Worm (Caenorhabditis elegans): ENCODE measurements around the gene C05B5.17.

Gene C05B5.17

DNA sequence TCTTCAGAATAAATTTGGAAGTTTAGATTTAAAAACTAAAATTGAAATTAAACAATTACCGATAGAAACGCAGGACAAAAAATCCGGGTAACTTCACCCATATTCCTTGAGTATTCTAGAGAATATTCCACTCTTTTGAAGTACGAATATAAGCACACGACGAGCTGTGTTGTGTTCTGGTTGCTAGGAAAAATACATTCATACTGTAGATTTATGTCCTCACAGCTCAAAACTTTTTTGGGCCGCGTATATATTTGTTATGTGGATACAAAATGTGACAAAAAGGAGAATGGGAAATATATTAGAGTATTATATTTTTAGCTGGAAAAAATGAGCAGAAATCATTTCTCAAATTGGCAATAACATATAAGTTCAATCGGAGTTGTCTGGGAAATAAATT is 34.1 kb upstream of the C05B5.17 start, which contains the start of gene M04D8.5:
M04D8.5 (minus strand) TSS at position 101 of the 400 bp plus-strand sequence.
- TF ChIP-seq nhr-129 (tag; optimal IDR thresholded peaks at IDR 0.05) (no peak), snpc-4 (tag; optimal IDR thresholded peaks at IDR 0.05) (no peak), ceh-82 (tag; optimal IDR thresholded peaks at IDR 0.05) (no peak), blmp-1 (tag; optimal IDR thresholded peaks at IDR 0.05; ENCODE audit: insufficient read depth) (no peak), lin-13 (GFP tag; optimal IDR thresholded peaks at IDR 0.05) (no peak), nhr-10 (tag; optimal IDR thresholded peaks at IDR 0.05) (no peak), lin-39 (tag; optimal IDR thresholded peaks at IDR 0.05) (no peak), mdl-1 (tag; optimal IDR thresholded peaks at IDR 0.05) (no peak), egl-27 (tag; optimal IDR thresholded peaks at IDR 0.05) (no peak), sem-4 (tag; optimal IDR thresholded peaks at IDR 0.05) (no peak), nhr-237 (tag; optimal IDR thresholded peaks at IDR 0.05) (no peak), skn-1 (tag; optimal IDR thresholded peaks at IDR 0.05) (no peak), ztf-1 (GFP tag; conservative IDR thresholded peaks at IDR 0.05) (no peak), mbf-1 (tag; optimal IDR thresholded peaks at IDR 0.05) (no peak), mab-5 (tag; optimal IDR thresholded peaks at IDR 0.05) (no peak), ZK546.5 (tag; optimal IDR thresholded peaks at IDR 0.05) (no peak), dmd-4 (tag; optimal IDR thresholded peaks at IDR 0.05) (no peak), crh-2 (tag; optimal IDR thresholded peaks at IDR 0.05) (no peak), alr-1 (tag; optimal IDR thresholded peaks at IDR 0.05) (no peak)

DNA sequence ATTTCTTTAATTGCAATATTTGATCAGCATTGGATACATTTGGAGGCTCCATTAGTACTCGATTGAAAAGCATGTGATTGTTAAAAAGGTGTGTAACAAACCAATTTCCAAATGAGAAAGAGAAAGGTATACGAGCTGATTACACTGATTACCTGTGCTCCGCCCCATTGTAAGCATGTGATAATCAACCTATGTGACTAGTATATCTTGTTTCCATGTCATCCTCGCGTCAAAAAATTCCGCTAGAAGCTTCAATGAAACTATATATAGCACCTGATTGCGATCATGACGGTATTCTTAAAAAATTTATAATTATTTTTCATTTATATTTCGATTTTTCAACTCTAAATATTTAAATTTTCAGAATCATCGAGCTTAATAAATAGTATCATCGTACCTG is 31.4 kb upstream of the C05B5.17 start, which contains the start of gene M04D8.4:
M04D8.4 (minus strand) TSS at position 101 of the 400 bp plus-strand sequence.
- no peak for TF ChIP-seq unc-39 (tag; optimal IDR thresholded peaks at IDR 0.05)
- no peak for TF ChIP-seq skn-1 (tag; optimal IDR thresholded peaks at IDR 0.05)
- no peak for TF ChIP-seq nhr-12 (tag; optimal IDR thresholded peaks at IDR 0.05)

DNA sequence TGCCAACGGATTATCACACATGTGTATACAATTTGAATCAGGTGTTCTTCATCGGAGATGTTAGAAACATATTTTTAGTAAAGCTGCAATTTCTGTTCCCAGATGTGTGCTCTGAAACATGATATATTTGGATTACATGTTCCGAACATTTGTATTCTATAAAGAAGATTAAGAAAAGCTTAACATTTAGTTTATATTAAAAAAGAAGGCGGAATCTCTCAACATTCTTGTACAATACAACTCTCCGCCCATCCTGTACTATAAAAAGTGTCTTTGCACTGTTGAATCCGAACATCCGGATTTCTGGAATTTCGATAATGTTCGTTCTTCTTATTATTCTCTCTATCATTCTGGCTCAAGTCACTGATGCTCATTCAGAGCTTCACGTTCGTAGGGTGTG is 28.8 kb upstream of the C05B5.17 start, which contains the start of gene ins-23:
ins-23 (plus strand) TSS at position 301 of the 400 bp plus-strand sequence.
- TF ChIP-seq nhr-6 (tag; optimal IDR thresholded peaks at IDR 0.05) (no peak), blmp-1 (tag; optimal IDR thresholded peaks at IDR 0.05; ENCODE audit: insufficient read depth) (no peak), elt-1 (tag; optimal IDR thresholded peaks at IDR 0.05) (no peak), crh-2 (tag; optimal IDR thresholded peaks at IDR 0.05) (no peak), aly-2 (tag; optimal IDR thresholded peaks at IDR 0.05) (no peak), sma-3 (GFP tag; optimal IDR thresholded peaks at IDR 0.05) (no peak), mdl-1 (tag; optimal IDR thresholded peaks at IDR 0.05) (no peak), nhr-10 (tag; optimal IDR thresholded peaks at IDR 0.05) (no peak), ztf-4 (tag; optimal IDR thresholded peaks at IDR 0.05) (no peak), sem-4 (tag; optimal IDR thresholded peaks at IDR 0.05) (no peak)

DNA sequence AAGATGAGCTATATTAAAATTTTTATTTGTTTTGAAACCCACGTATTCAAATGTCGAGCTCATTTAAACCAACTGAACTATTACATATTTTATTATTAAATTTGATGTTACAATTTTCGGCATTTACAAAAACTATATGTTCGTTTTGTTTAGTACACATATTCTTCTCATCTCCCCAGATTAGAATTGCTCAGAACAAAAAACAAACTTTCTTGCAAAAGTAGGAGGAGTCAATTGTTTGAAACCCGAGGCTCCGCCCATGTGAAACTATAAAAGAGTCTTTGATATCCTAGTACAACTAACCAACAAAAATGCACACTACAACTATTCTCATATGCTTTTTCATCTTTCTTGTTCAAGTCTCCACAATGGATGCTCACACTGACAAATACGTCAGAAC is 26.9 kb upstream of the C05B5.17 start, which contains the start of gene ins-22:
ins-22 (plus strand) TSS at position 301 of the 400 bp plus-strand sequence.
- TF ChIP-seq ztf-1 (GFP tag; conservative IDR thresholded peaks at IDR 0.05) (no peak), elt-3 (tag; optimal IDR thresholded peaks at IDR 0.05) (no peak), nhr-11 (tag; optimal IDR thresholded peaks at IDR 0.05) (no peak), nhr-25 (tag; optimal IDR thresholded peaks at IDR 0.05) (no peak), nhr-12 (tag; optimal IDR thresholded peaks at IDR 0.05) (no peak)

DNA sequence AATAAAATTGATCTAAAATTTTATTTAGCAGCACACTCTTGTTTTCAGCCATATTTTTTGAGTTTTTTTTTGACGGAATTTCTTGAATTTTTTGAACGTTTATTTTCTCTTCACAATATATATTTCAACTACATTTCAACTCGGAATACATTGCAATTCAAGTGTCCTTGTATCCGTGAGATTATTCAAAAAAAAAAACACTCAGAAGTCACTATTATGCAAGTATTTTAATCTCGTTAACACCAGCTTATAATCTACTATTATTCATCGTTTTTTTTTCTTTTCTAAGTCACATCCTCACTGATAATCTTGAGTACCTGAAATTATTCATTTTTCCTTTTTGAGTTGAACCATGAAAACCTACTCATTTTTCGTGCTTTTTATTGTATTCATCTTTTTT is 24.3 kb upstream of the C05B5.17 start, which contains the start of gene ins-21:
ins-21 (plus strand) TSS at position 301 of the 400 bp plus-strand sequence.
- TF ChIP-seq mbf-1 (tag; optimal IDR thresholded peaks at IDR 0.05): no peak
- TF ChIP-seq nhr-6 (tag; optimal IDR thresholded peaks at IDR 0.05): no peak
- TF ChIP-seq elt-3 (tag; optimal IDR thresholded peaks at IDR 0.05): no peak
- no peak for TF ChIP-seq unc-39 (tag; optimal IDR thresholded peaks at IDR 0.05)
- no peak for TF ChIP-seq nhr-11 (tag; optimal IDR thresholded peaks at IDR 0.05)
- TF ChIP-seq R02D3.7 (tag; optimal IDR thresholded peaks at IDR 0.05): no peak
- no peak for TF ChIP-seq nhr-10 (tag; optimal IDR thresholded peaks at IDR 0.05)

DNA sequence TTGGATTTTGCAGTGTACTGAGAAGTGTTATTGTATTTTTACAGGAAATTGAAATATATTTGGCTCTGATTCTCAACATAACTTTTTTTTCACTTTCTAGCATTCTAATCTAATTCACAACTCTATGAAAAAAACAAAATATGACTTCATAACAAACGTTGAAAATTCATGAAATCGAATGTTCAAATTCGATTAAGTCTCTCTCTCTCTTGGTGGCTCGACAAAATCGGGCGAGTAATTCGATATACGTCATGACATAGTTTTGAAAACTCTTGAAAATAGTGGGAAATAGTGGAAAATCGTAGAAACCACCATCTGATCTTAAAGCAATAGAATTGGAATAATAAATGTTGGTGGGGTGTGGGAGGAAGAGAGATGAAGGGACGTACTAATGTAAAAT is 18.9 kb upstream of the C05B5.17 start:
- no peak for TF ChIP-seq nhr-12 (tag; optimal IDR thresholded peaks at IDR 0.05)
- no peak for TF ChIP-seq fos-1 (tag; optimal IDR thresholded peaks at IDR 0.05)
- no peak for TF ChIP-seq nhr-21 (tag; optimal IDR thresholded peaks at IDR 0.05)
- no peak for TF ChIP-seq nhr-129 (tag; optimal IDR thresholded peaks at IDR 0.05)
- no peak for TF ChIP-seq elt-1 (tag; optimal IDR thresholded peaks at IDR 0.05)
- TF ChIP-seq zag-1 (tag; optimal IDR thresholded peaks at IDR 0.05): no peak
- no peak for TF ChIP-seq gmeb-1 (tag; optimal IDR thresholded peaks at IDR 0.05)
- no peak for TF ChIP-seq lsy-2 (tag; optimal IDR thresholded peaks at IDR 0.05)
- TF ChIP-seq C34F6.9 (tag; optimal IDR thresholded peaks at IDR 0.05): no peak
- TF ChIP-seq sma-3 (GFP tag; optimal IDR thresholded peaks at IDR 0.05): no peak
- TF ChIP-seq nhr-25 (tag; optimal IDR thresholded peaks at IDR 0.05): no peak
- no peak for TF ChIP-seq nhr-6 (tag; optimal IDR thresholded peaks at IDR 0.05)
- no peak for TF ChIP-seq blmp-1 (tag; optimal IDR thresholded peaks at IDR 0.05; ENCODE audit: insufficient read depth)
- no peak for TF ChIP-seq elt-3 (tag; optimal IDR thresholded peaks at IDR 0.05)
- no peak for TF ChIP-seq nhr-11 (tag; optimal IDR thresholded peaks at IDR 0.05)
- TF ChIP-seq ztf-4 (tag; optimal IDR thresholded peaks at IDR 0.05): no peak
- no peak for TF ChIP-seq unc-55 (GFP tag; optimal IDR thresholded peaks at IDR 0.05)
- TF ChIP-seq mbf-1 (tag; optimal IDR thresholded peaks at IDR 0.05): no peak
